Fruit fly (Drosophila melanogaster) whole organism, embryonic: Measurements from ENCODE around the gene Kat60.

Source experiments
- Abd-B ChIP-seq: fragments of 200-800 bp; sonication (Bioruptor generic); optimal IDR thresholded peaks from 2 replicates; lab custom pipeline; 2018; ENCODE audit warnings: missing biosample characterization, mild to moderate bottlenecking, missing genetic modification characterization, moderate library complexity
- Adf1 ChIP-seq: fragments of 200-800 bp; sonication (Bioruptor generic); IDR thresholded peaks from 2 replicates; pipeline ENCODE4 v1.3.6; 2022; ENCODE audit warnings: missing biosample characterization, missing genetic modification characterization
- CG11560 ChIP-seq: fragments of 200-800 bp; sonication (Bioruptor generic); IDR thresholded peaks from 3 replicates; pipeline ENCODE4 v1.3.6; 2022; ENCODE audit warnings: missing biosample characterization, missing genetic modification characterization
- CG12769 ChIP-seq: fragments of 200-800 bp; sonication (Bioruptor generic); optimal IDR thresholded peaks from 2 replicates; lab custom pipeline; 2019; ENCODE audit warnings: missing biosample characterization, mild to moderate bottlenecking, missing genetic modification characterization, moderate library complexity
- CG13123 ChIP-seq: fragments of 200-800 bp; sonication (Bioruptor generic); optimal IDR thresholded peaks from 2 replicates; lab custom pipeline; 2016; ENCODE audit warnings: missing biosample characterization, missing genetic modification characterization
- CG15479 ChIP-seq: fragments of 200-800 bp; sonication (Bioruptor generic); optimal IDR thresholded peaks from 3 replicates; lab custom pipeline; 2019; ENCODE audit warnings: missing biosample characterization, mild to moderate bottlenecking, missing genetic modification characterization, moderate library complexity
- CG15696 ChIP-seq: fragments of 200-800 bp; sonication (Bioruptor generic); optimal IDR thresholded peaks from 2 replicates; lab custom pipeline; 2019; ENCODE audit warnings: missing biosample characterization, mild to moderate bottlenecking, missing genetic modification characterization, moderate library complexity
- CG1647 ChIP-seq: fragments of 200-800 bp; sonication (Bioruptor generic); optimal IDR thresholded peaks from 3 replicates; lab custom pipeline; 2016; ENCODE audit warnings: missing biosample characterization, missing genetic modification characterization
- CG16815 ChIP-seq: fragments of 200-800 bp; sonication (Bioruptor generic); optimal IDR thresholded peaks from 3 replicates; lab custom pipeline; 2017; ENCODE audit warnings: missing biosample characterization, mild to moderate bottlenecking, missing genetic modification characterization
- CG16863 ChIP-seq: fragments of 200-800 bp; sonication (Bioruptor generic); optimal IDR thresholded peaks from 3 replicates; lab custom pipeline; 2016; ENCODE audit warnings: missing biosample characterization, missing genetic modification characterization
- CG17328 ChIP-seq: fragments of 200-800 bp; sonication (Bioruptor generic); IDR thresholded peaks from 2 replicates; pipeline ENCODE4 v1.3.6; 2022; ENCODE audit warnings: missing biosample characterization, missing genetic modification characterization
- CG17568 ChIP-seq: fragments of 200-800 bp; sonication (Bioruptor generic); optimal IDR thresholded peaks from 2 replicates; lab custom pipeline; 2018; ENCODE audit warnings: missing biosample characterization, mild to moderate bottlenecking, missing genetic modification characterization, moderate library complexity
- CG17802 ChIP-seq: fragments of 200-800 bp; sonication (Bioruptor generic); optimal IDR thresholded peaks from 2 replicates; lab custom pipeline; 2018; ENCODE audit warnings: missing biosample characterization, mild to moderate bottlenecking, missing genetic modification characterization, moderate library complexity
- CG1792 ChIP-seq: fragments of 200-800 bp; sonication (Bioruptor generic); optimal IDR thresholded peaks from 2 replicates; lab custom pipeline; 2016; ENCODE audit warnings: missing biosample characterization, missing genetic modification characterization
- CG18599 ChIP-seq: fragments of 200-800 bp; sonication (Bioruptor generic); optimal IDR thresholded peaks from 3 replicates; lab custom pipeline; 2017; ENCODE audit warnings: missing biosample characterization, missing genetic modification characterization, mild to moderate bottlenecking, moderate library complexity, missing genetic modification reagents
- CG18619 ChIP-seq: fragments of 200-800 bp; sonication (Bioruptor generic); optimal IDR thresholded peaks from 3 replicates; lab custom pipeline; 2017; ENCODE audit warnings: missing biosample characterization, mild to moderate bottlenecking, missing genetic modification characterization
- CG3281 ChIP-seq: fragments of 200-800 bp; sonication (Bioruptor generic); optimal IDR thresholded peaks from 3 replicates; lab custom pipeline; 2017; ENCODE audit warnings: missing biosample characterization, mild to moderate bottlenecking, missing genetic modification characterization
- CG33557 ChIP-seq: fragments of 200-800 bp; sonication (Bioruptor generic); optimal IDR thresholded peaks from 2 replicates; lab custom pipeline; 2019; ENCODE audit warnings: missing biosample characterization, mild to moderate bottlenecking, missing genetic modification characterization, moderate library complexity
- CG34224 ChIP-seq: fragments of 200-800 bp; sonication (Bioruptor generic); IDR thresholded peaks from 3 replicates; pipeline ENCODE4 v1.3.6; 2022; ENCODE audit warnings: missing biosample characterization, missing genetic modification characterization; ENCODE audit not compliant: partially characterized antibody
- CG34376 ChIP-seq: fragments of 200-800 bp; sonication (Bioruptor generic); optimal IDR thresholded peaks from 2 replicates; lab custom pipeline; 2018; ENCODE audit warnings: missing biosample characterization, mild to moderate bottlenecking, missing genetic modification characterization
- CG4617 ChIP-seq: fragments of 200-800 bp; sonication (Bioruptor generic); optimal IDR thresholded peaks from 3 replicates; lab custom pipeline; 2016; ENCODE audit warnings: missing biosample characterization, missing genetic modification characterization, borderline replicate concordance
- Chrac-16 ChIP-seq: fragments of 200-800 bp; sonication (Bioruptor generic); optimal IDR thresholded peaks from 3 replicates; lab custom pipeline; 2016; ENCODE audit warnings: missing biosample characterization, missing genetic modification characterization
- GATAe ChIP-seq: fragments of 200-800 bp; sonication (Bioruptor generic); conservative IDR thresholded peaks from 2 replicates; pipeline ENCODE4 v1.3.6; 2022; ENCODE audit warnings: missing biosample characterization, missing genetic modification characterization
- H15 ChIP-seq: fragments of 200-800 bp; sonication (Bioruptor generic); IDR thresholded peaks from 3 replicates; pipeline ENCODE4 v1.3.6; 2022; ENCODE audit warnings: missing biosample characterization, missing genetic modification characterization
- Lhr ChIP-seq: fragments of 200-800 bp; sonication (Bioruptor generic); optimal IDR thresholded peaks from 3 replicates; lab custom pipeline; 2017; ENCODE audit warnings: mild to moderate bottlenecking, missing biosample characterization, missing genetic modification reagents, missing genetic modification characterization
- NfI ChIP-seq: fragments of 200-800 bp; sonication (Bioruptor generic); optimal IDR thresholded peaks from 3 replicates; lab custom pipeline; 2018; ENCODE audit warnings: missing biosample characterization, mild to moderate bottlenecking, missing genetic modification characterization, moderate library complexity
- Oaz ChIP-seq: fragments of 200-800 bp; sonication (Bioruptor generic); IDR thresholded peaks from 2 replicates; pipeline ENCODE4 v1.3.6; 2022; ENCODE audit warnings: missing biosample characterization, missing genetic modification characterization
- Rfx ChIP-seq: fragments of 200-800 bp; sonication (Bioruptor generic); IDR thresholded peaks from 2 replicates; pipeline ENCODE4 v1.3.6; 2022; ENCODE audit warnings: missing biosample characterization, missing genetic modification characterization
- Spps ChIP-seq: fragments of 200-800 bp; sonication (Bioruptor generic); optimal IDR thresholded peaks from 2 replicates; lab custom pipeline; 2018; ENCODE audit warnings: missing biosample characterization, mild to moderate bottlenecking, missing genetic modification characterization
- TFAM ChIP-seq: fragments of 200-800 bp; sonication (Bioruptor generic); optimal IDR thresholded peaks from 2 replicates; lab custom pipeline; 2017; ENCODE audit warnings: missing biosample characterization, missing genetic modification characterization, inconsistent platforms
- Taf1 ChIP-seq: fragments of 200-800 bp; sonication (Bioruptor generic); IDR thresholded peaks from 2 replicates; pipeline ENCODE4 v1.3.6; 2022; ENCODE audit warnings: missing biosample characterization, missing genetic modification characterization
- Tbp ChIP-seq: fragments of >200 bp; optimal IDR thresholded peaks from 2 replicates; lab custom pipeline; 2018; ENCODE audit warnings: missing biosample characterization, missing genetic modification characterization
- bcd ChIP-seq: fragments of 200-800 bp; sonication (Bioruptor generic); optimal IDR thresholded peaks from 2 replicates; lab custom pipeline; 2017; ENCODE audit warnings: missing biosample characterization, mild to moderate bottlenecking, missing genetic modification characterization
- bowl ChIP-seq: fragments of 200-800 bp; sonication (Bioruptor generic); IDR thresholded peaks from 2 replicates; pipeline ENCODE4 v1.3.6; 2022; ENCODE audit warnings: missing biosample characterization, missing genetic modification characterization
- caup ChIP-seq: fragments of 200-800 bp; sonication (Bioruptor generic); optimal IDR thresholded peaks from 3 replicates; lab custom pipeline; 2017; ENCODE audit warnings: missing biosample characterization, mild to moderate bottlenecking, missing genetic modification characterization, moderate library complexity; ENCODE audit not compliant: severe bottlenecking
- en ChIP-seq: fragments of 200-800 bp; sonication (Bioruptor generic); optimal IDR thresholded peaks from 2 replicates; lab custom pipeline; 2016; ENCODE audit warnings: missing biosample characterization, missing genetic modification characterization
- eyg ChIP-seq: fragments of 200-800 bp; sonication (Bioruptor generic); optimal IDR thresholded peaks from 3 replicates; lab custom pipeline; 2016; ENCODE audit warnings: missing biosample characterization, missing genetic modification characterization
- hbn ChIP-seq: fragments of 200-800 bp; sonication (Bioruptor generic); IDR thresholded peaks from 2 replicates; pipeline ENCODE4 v1.3.6; 2022; ENCODE audit warnings: missing biosample characterization, missing genetic modification characterization; ENCODE audit not compliant: partially characterized antibody
- klu ChIP-seq: fragments of 200-800 bp; sonication (Bioruptor generic); IDR thresholded peaks from 2 replicates; pipeline ENCODE4 v1.3.6; 2022; ENCODE audit warnings: missing biosample characterization, missing genetic modification characterization
- lmd ChIP-seq: fragments of 200-800 bp; sonication (Bioruptor generic); IDR thresholded peaks from 2 replicates; pipeline ENCODE4 v1.3.6; 2022; ENCODE audit warnings: missing biosample characterization, missing genetic modification characterization
- maf-S ChIP-seq: fragments of 200-800 bp; sonication (Bioruptor generic); optimal IDR thresholded peaks from 2 replicates; lab custom pipeline; 2016; ENCODE audit warnings: missing biosample characterization, missing genetic modification characterization
- mld ChIP-seq: fragments of 200-800 bp; sonication (Bioruptor generic); IDR thresholded peaks from 3 replicates; pipeline ENCODE4 v1.3.6; 2022; ENCODE audit warnings: missing biosample characterization, missing genetic modification characterization; ENCODE audit not compliant: partially characterized antibody
- pan ChIP-seq, 4 experiments: fragments of >200 bp in 3 of 4; fragments of 200-800 bp in 1 of 4; sonication (Bioruptor generic) in 1 of 4; optimal IDR thresholded peaks in 3 of 4; IDR thresholded peaks in 1 of 4; 2 replicates each; pipeline versions ENCODE4 v1.3.6 to Lab custom; 2017 to 2022; ENCODE audit warnings: missing biosample characterization in 2 of 4, missing genetic modification characterization in 2 of 4, mixed read lengths in 1 of 4
- pzg ChIP-seq: fragments of 200-800 bp; sonication (Bioruptor generic); optimal IDR thresholded peaks from 3 replicates; lab custom pipeline; 2018; ENCODE audit warnings: missing biosample characterization, mild to moderate bottlenecking, missing genetic modification characterization, moderate library complexity
- sim ChIP-seq: fragments of 200-800 bp; sonication (Bioruptor generic); IDR thresholded peaks from 2 replicates; pipeline ENCODE4 v1.3.6; 2022; ENCODE audit warnings: missing biosample characterization, missing genetic modification characterization
- slbo ChIP-seq: fragments of 200-800 bp; sonication (Bioruptor generic); IDR thresholded peaks from 2 replicates; pipeline ENCODE4 v1.3.6; 2022; ENCODE audit warnings: missing biosample characterization, missing genetic modification characterization
- slou ChIP-seq: fragments of 200-800 bp; sonication (Bioruptor generic); optimal IDR thresholded peaks from 3 replicates; lab custom pipeline; 2016; ENCODE audit warnings: missing biosample characterization, missing genetic modification characterization
- twi ChIP-seq: fragments of 200-800 bp; optimal IDR thresholded peaks from 2 replicates; lab custom pipeline; 2019; ENCODE audit warnings: missing biosample characterization, mild to moderate bottlenecking, missing genetic modification characterization, moderate library complexity
- vvl ChIP-seq: fragments of 200-800 bp; sonication (Bioruptor generic); IDR thresholded peaks from 2 replicates; pipeline ENCODE4 v1.3.6; 2022; ENCODE audit warnings: missing biosample characterization, missing genetic modification characterization

Kat60 gene

dm6 chr3R:5232197-5232607 lies at the start of gene Kat60, which contains the start of gene Mms19 (continued):
- TF ChIP-seq pan (optimal IDR thresholded peaks at IDR 0.05; lab: Kevin White, UChicago) = no peak
- TF ChIP-seq pan (GFP tag; optimal IDR thresholded peaks at IDR 0.05 in 1 of 2, IDR thresholded peaks at IDR 0.05 in 1 of 2) = peak in 1 of 2 experiments; percentile 69
- TF ChIP-seq Oaz = no peak
- peak; percentile 65; the same call in 1 of the 2 replicates for TF ChIP-seq vvl
- no peak for TF ChIP-seq caup (GFP tag; lab: Kevin White, UChicago)
- TF ChIP-seq CG16815 (GFP tag; lab: Kevin White, UChicago) = peak; percentile 68
- peak; percentile 56 for TF ChIP-seq Taf1 (GFP tag; lab: Robert Waterston, UW)
- peak; percentile 62 for TF ChIP-seq CG18599 (GFP tag; lab: Kevin White, UChicago)
- peak; percentile 14 for TF ChIP-seq CG1792 (GFP tag; lab: Kevin White, UChicago)
- peak; percentile 66 for TF ChIP-seq maf-S (GFP tag; lab: Kevin White, UChicago)
- TF ChIP-seq CG13123 (GFP tag; lab: Kevin White, UChicago) = peak; percentile 29
- peak; percentile 88 for TF ChIP-seq pzg (GFP tag; lab: Kevin White, UChicago)
- TF ChIP-seq CG17328 (GFP tag; lab: Robert Waterston, UW) = peak; percentile 32; the same call in 1 of the 2 replicates
- TF ChIP-seq CG18619 (GFP tag; lab: Kevin White, UChicago) = no peak
- TF ChIP-seq CG33557 (GFP tag; lab: Kevin White, UChicago) = no peak
- TF ChIP-seq CG17568 = no peak
- TF ChIP-seq TFAM (GFP tag; lab: Kevin White, UChicago) = no peak
- peak; percentile 72 for TF ChIP-seq Chrac-16 (GFP tag; lab: Kevin White, UChicago)
- TF ChIP-seq CG15479 (GFP tag; lab: Kevin White, UChicago) = peak; percentile 54
- TF ChIP-seq Lhr (GFP tag; lab: Kevin White, UChicago) = peak; percentile 68
- peak; percentile 78 for TF ChIP-seq GATAe (GFP tag; lab: Robert Waterston, UW)
- TF ChIP-seq bowl (GFP tag; lab: Robert Waterston, UW) = no peak
- TF ChIP-seq en (GFP tag; lab: Kevin White, UChicago) = peak; percentile 43
- TF ChIP-seq klu (GFP tag; lab: Robert Waterston, UW) = peak; percentile 44; the same call in 1 of the 2 replicates
- peak; percentile 46 for TF ChIP-seq slou (GFP tag; lab: Kevin White, UChicago)
- no peak for TF ChIP-seq CG3281 (GFP tag; lab: Kevin White, UChicago)
- TF ChIP-seq H15 (GFP tag; lab: Robert Waterston, UW) = peak; percentile 55; the same call in 1 of the 3 replicates
- TF ChIP-seq CG11560 (tag; lab: Robert Waterston, UW) = peak; percentile 69; the same call in 2 of the 3 replicates
- peak; percentile 59 for TF ChIP-seq lmd (GFP tag; lab: Robert Waterston, UW)
- TF ChIP-seq mld (GFP tag; lab: Robert Waterston, UW) = peak; percentile 80
- TF ChIP-seq CG1647 (GFP tag; lab: Kevin White, UChicago) = peak; percentile 62
- TF ChIP-seq sim (GFP tag; lab: Robert Waterston, UW) = no peak
- TF ChIP-seq CG34376 (GFP tag; lab: Kevin White, UChicago) = peak; percentile 36
- TF ChIP-seq CG17802 (tag; lab: Kevin White, UChicago) = peak; percentile 45
- peak; percentile 14 for TF ChIP-seq Tbp (GFP tag; lab: Kevin White, UChicago)
- peak; percentile 28; the same call in 1 of the 2 replicates for TF ChIP-seq Adf1 (GFP tag; lab: Robert Waterston, UW)
- TF ChIP-seq CG4617 (GFP tag; lab: Kevin White, UChicago) = peak; percentile 28
- TF ChIP-seq Abd-B (GFP tag; lab: Kevin White, UChicago) = peak; percentile 71
- no peak for TF ChIP-seq CG12769
- TF ChIP-seq CG34224 = peak; percentile 88
- peak; percentile 65 for TF ChIP-seq CG16863 (GFP tag; lab: Kevin White, UChicago)
- TF ChIP-seq NfI (GFP tag; lab: Kevin White, UChicago) = peak; percentile 40
- peak; percentile 90 for TF ChIP-seq hbn (GFP tag; lab: Robert Waterston, UW)
- TF ChIP-seq slbo (GFP tag; lab: Robert Waterston, UW) = peak; percentile 85; the same call in 1 of the 2 replicates
- TF ChIP-seq bcd (GFP tag; lab: Kevin White, UChicago) = peak; percentile 69
- TF ChIP-seq Spps (tag; lab: Kevin White, UChicago) = no peak
- TF ChIP-seq CG15696 (tag; lab: Kevin White, UChicago) = peak; percentile 57
- no peak for TF ChIP-seq twi (tag; lab: Kevin White, UChicago)
- TF ChIP-seq Rfx (GFP tag; lab: Robert Waterston, UW) = peak; percentile 83
- peak; percentile 19 for TF ChIP-seq eyg
